Fruit fly (Drosophila melanogaster) whole organism, embryonic: ENCODE data around the gene CG14982.

Experiments
- Bgb ChIP-seq: fragments of 200-800 bp; sonication (Bioruptor generic); IDR thresholded peaks from 2 replicates; pipeline ENCODE4 v1.3.6; 2022; ENCODE audit warnings: missing biosample characterization, missing genetic modification characterization; ENCODE audit not compliant: partially characterized antibody
- Blimp-1 ChIP-seq: fragments of 200-800 bp; sonication (Bioruptor generic); optimal IDR thresholded peaks from 3 replicates; lab custom pipeline; 2018; ENCODE audit warnings: missing biosample characterization, missing genetic modification characterization, mild to moderate bottlenecking, moderate library complexity, missing genetic modification reagents
- Bteb2 ChIP-seq: fragments of 200-800 bp; sonication (Bioruptor generic); optimal IDR thresholded peaks from 2 replicates; lab custom pipeline; 2016; ENCODE audit warnings: missing biosample characterization, missing genetic modification characterization
- CG10267 ChIP-seq: fragments of 200-800 bp; sonication (Bioruptor generic); optimal IDR thresholded peaks from 2 replicates; lab custom pipeline; 2018; ENCODE audit warnings: missing biosample characterization, mild to moderate bottlenecking, missing genetic modification characterization, moderate library complexity
- CG11398 ChIP-seq: fragments of 200-800 bp; sonication (Bioruptor generic); optimal IDR thresholded peaks from 2 replicates; lab custom pipeline; 2016; ENCODE audit warnings: missing biosample characterization, missing genetic modification characterization
- CG13894 ChIP-seq: fragments of 200-800 bp; sonication (Bioruptor generic); optimal IDR thresholded peaks from 3 replicates; lab custom pipeline; 2018; ENCODE audit warnings: missing biosample characterization, mild to moderate bottlenecking, missing genetic modification characterization, moderate library complexity
- CG14710 ChIP-seq: fragments of 200-800 bp; sonication (Bioruptor generic); optimal IDR thresholded peaks from 3 replicates; lab custom pipeline; 2019; ENCODE audit warnings: missing biosample characterization, mild to moderate bottlenecking, missing genetic modification characterization, moderate library complexity
- CG14965 ChIP-seq: fragments of 200-800 bp; sonication (Bioruptor generic); optimal IDR thresholded peaks from 2 replicates; lab custom pipeline; 2016; ENCODE audit warnings: missing biosample characterization, missing genetic modification characterization, borderline replicate concordance
- CG17186 ChIP-seq: fragments of 200-800 bp; sonication (Bioruptor generic); optimal IDR thresholded peaks from 3 replicates; lab custom pipeline; 2017; ENCODE audit warnings: missing biosample characterization, missing genetic modification reagents, missing genetic modification characterization
- CG1832 ChIP-seq: fragments of 200-800 bp; sonication (Bioruptor generic); optimal IDR thresholded peaks from 2 replicates; lab custom pipeline; 2017; ENCODE audit warnings: missing biosample characterization, mild to moderate bottlenecking, missing genetic modification characterization, inconsistent platforms
- CG18476 ChIP-seq: fragments of 200-800 bp; sonication (Bioruptor generic); optimal IDR thresholded peaks from 2 replicates; lab custom pipeline; 2016; ENCODE audit warnings: missing biosample characterization, mild to moderate bottlenecking, missing genetic modification characterization
- CG18599 ChIP-seq: fragments of 200-800 bp; sonication (Bioruptor generic); optimal IDR thresholded peaks from 3 replicates; lab custom pipeline; 2017; ENCODE audit warnings: missing biosample characterization, missing genetic modification characterization, mild to moderate bottlenecking, moderate library complexity, missing genetic modification reagents
- CG2120 ChIP-seq: fragments of 200-800 bp; sonication (Bioruptor generic); optimal IDR thresholded peaks from 3 replicates; lab custom pipeline; 2016; ENCODE audit warnings: missing biosample characterization, missing genetic modification characterization
- CG2712 ChIP-seq: fragments of 200-800 bp; optimal IDR thresholded peaks from 3 replicates; lab custom pipeline; 2019; ENCODE audit warnings: missing biosample characterization, mild to moderate bottlenecking, missing genetic modification characterization, moderate library complexity
- CG31365 ChIP-seq: fragments of 200-800 bp; sonication (Bioruptor generic); optimal IDR thresholded peaks from 2 replicates; lab custom pipeline; 2018; ENCODE audit warnings: missing biosample characterization, mild to moderate bottlenecking, missing genetic modification characterization
- CG33213 ChIP-seq: fragments of 200-800 bp; sonication (Bioruptor generic); optimal IDR thresholded peaks from 3 replicates; lab custom pipeline; 2016; ENCODE audit warnings: missing biosample characterization, missing genetic modification characterization
- CG7745 ChIP-seq: fragments of 200-800 bp; sonication (Bioruptor generic); optimal IDR thresholded peaks from 2 replicates; lab custom pipeline; 2018; ENCODE audit warnings: missing biosample characterization, mild to moderate bottlenecking, missing genetic modification characterization, moderate library complexity
- CG9727 ChIP-seq: fragments of 200-800 bp; sonication (Bioruptor generic); optimal IDR thresholded peaks from 3 replicates; lab custom pipeline; 2017; ENCODE audit warnings: missing biosample characterization, mild to moderate bottlenecking, missing genetic modification characterization
- CrebB ChIP-seq: fragments of 200-800 bp; sonication (Bioruptor generic); optimal IDR thresholded peaks from 3 replicates; lab custom pipeline; 2018; ENCODE audit warnings: missing biosample characterization, mild to moderate bottlenecking, missing genetic modification characterization
- D19A ChIP-seq: fragments of 200-800 bp; optimal IDR thresholded peaks from 3 replicates; lab custom pipeline; 2019; ENCODE audit warnings: missing biosample characterization, mild to moderate bottlenecking, missing genetic modification characterization, moderate library complexity
- Dip2 ChIP-seq: fragments of 200-800 bp; sonication (Bioruptor generic); IDR thresholded peaks from 2 replicates; pipeline ENCODE4 v1.3.6; 2022; ENCODE audit warnings: missing biosample characterization, missing genetic modification characterization
- Dref ChIP-seq: fragments of 200-800 bp; sonication (Bioruptor generic); IDR thresholded peaks from 2 replicates; pipeline ENCODE4 v1.3.6; 2022; ENCODE audit warnings: missing biosample characterization, missing genetic modification characterization
- Elba2 ChIP-seq: fragments of 200-800 bp; sonication (Bioruptor generic); optimal IDR thresholded peaks from 3 replicates; lab custom pipeline; 2016; ENCODE audit warnings: missing biosample characterization, missing genetic modification characterization
- H2.0 ChIP-seq: fragments of 200-800 bp; sonication (Bioruptor generic); IDR thresholded peaks from 2 replicates; pipeline ENCODE4 v1.3.6; 2022; ENCODE audit warnings: missing biosample characterization, missing genetic modification characterization
- Hsf ChIP-seq: fragments of 200-800 bp; sonication (Bioruptor generic); optimal IDR thresholded peaks from 3 replicates; lab custom pipeline; 2016; ENCODE audit warnings: missing biosample characterization, missing genetic modification characterization
- Kr ChIP-seq: fragments of 200-800 bp; sonication (Bioruptor generic); optimal IDR thresholded peaks from 2 replicates; lab custom pipeline; 2017; ENCODE audit warnings: missing biosample characterization, mild to moderate bottlenecking, missing genetic modification characterization
- NC2α ChIP-seq: fragments of 200-800 bp; sonication (Bioruptor generic); optimal IDR thresholded peaks from 2 replicates; lab custom pipeline; 2016; ENCODE audit warnings: missing biosample characterization, missing genetic modification characterization
- Nf-YC ChIP-seq: fragments of 200-800 bp; optimal IDR thresholded peaks from 3 replicates; lab custom pipeline; 2019; ENCODE audit warnings: missing biosample characterization, mild to moderate bottlenecking, missing genetic modification characterization, moderate library complexity
- NfI ChIP-seq: fragments of 200-800 bp; sonication (Bioruptor generic); optimal IDR thresholded peaks from 3 replicates; lab custom pipeline; 2018; ENCODE audit warnings: missing biosample characterization, mild to moderate bottlenecking, missing genetic modification characterization, moderate library complexity
- Opbp ChIP-seq: fragments of 200-800 bp; sonication (Bioruptor generic); IDR thresholded peaks from 3 replicates; pipeline ENCODE4 v1.3.6; 2022; ENCODE audit warnings: missing biosample characterization, missing genetic modification characterization; ENCODE audit not compliant: partially characterized antibody
- Side ChIP-seq: fragments of 200-800 bp; sonication (Bioruptor generic); optimal IDR thresholded peaks from 2 replicates; lab custom pipeline; 2016; ENCODE audit warnings: missing biosample characterization, missing genetic modification characterization
- Sox102F ChIP-seq: fragments of 200-800 bp; sonication (Bioruptor generic); optimal IDR thresholded peaks from 2 replicates; lab custom pipeline; 2018; ENCODE audit warnings: missing biosample characterization, mild to moderate bottlenecking, missing genetic modification characterization, moderate library complexity
- Sry-δ ChIP-seq: fragments of 200-800 bp; sonication (Bioruptor generic); optimal IDR thresholded peaks from 2 replicates; lab custom pipeline; 2016; ENCODE audit warnings: missing biosample characterization, missing genetic modification characterization
- ab ChIP-seq: fragments of 200-800 bp; sonication (Bioruptor generic); optimal IDR thresholded peaks from 2 replicates; lab custom pipeline; 2016; ENCODE audit warnings: missing biosample characterization, missing genetic modification characterization
- bbx ChIP-seq: fragments of 200-800 bp; sonication (Bioruptor generic); IDR thresholded peaks from 2 replicates; pipeline ENCODE4 v1.3.6; 2022; ENCODE audit warnings: missing biosample characterization, missing genetic modification characterization; ENCODE audit not compliant: partially characterized antibody
- chn ChIP-seq: fragments of 200-800 bp; sonication (Bioruptor generic); optimal IDR thresholded peaks from 2 replicates; lab custom pipeline; 2016; ENCODE audit warnings: missing biosample characterization, missing genetic modification characterization
- ci ChIP-seq: fragments of 200-800 bp; sonication (Bioruptor generic); IDR thresholded peaks from 3 replicates; pipeline ENCODE4 v1.3.6; 2022; ENCODE audit warnings: missing biosample characterization, missing genetic modification characterization
- crol ChIP-seq: fragments of 200-800 bp; sonication (Bioruptor generic); IDR thresholded peaks from 2 replicates; pipeline ENCODE4 v1.3.6; 2022; ENCODE audit warnings: missing biosample characterization, missing genetic modification characterization
- h ChIP-seq: fragments of >200 bp; optimal IDR thresholded peaks from 2 replicates; lab custom pipeline; 2017
- her ChIP-seq: fragments of 200-800 bp; sonication (Bioruptor generic); optimal IDR thresholded peaks from 2 replicates; lab custom pipeline; 2016; ENCODE audit warnings: missing biosample characterization, missing genetic modification characterization
- klu ChIP-seq: fragments of 200-800 bp; sonication (Bioruptor generic); IDR thresholded peaks from 2 replicates; pipeline ENCODE4 v1.3.6; 2022; ENCODE audit warnings: missing biosample characterization, missing genetic modification characterization
- knrl ChIP-seq: fragments of 200-800 bp; sonication (Bioruptor generic); IDR thresholded peaks from 3 replicates; pipeline ENCODE4 v1.3.6; 2022; ENCODE audit warnings: missing biosample characterization, missing genetic modification characterization; ENCODE audit not compliant: partially characterized antibody
- lola ChIP-seq, 3 experiments: fragments of >200 bp in 2 of 3; fragments of 200-800 bp in 1 of 3; sonication (Bioruptor generic) in 1 of 3; optimal IDR thresholded peaks; 2 replicates each; lab custom pipeline; 2017 to 2019; ENCODE audit warnings: missing biosample characterization in 3 of 3, missing genetic modification characterization in 3 of 3, mild to moderate bottlenecking in 1 of 3, moderate library complexity in 1 of 3
- salm ChIP-seq: fragments of 200-800 bp; sonication (Bioruptor generic); optimal IDR thresholded peaks from 2 replicates; lab custom pipeline; 2018; ENCODE audit warnings: missing biosample characterization, mild to moderate bottlenecking, missing genetic modification characterization
- shn ChIP-seq: fragments of 200-800 bp; sonication (Bioruptor generic); optimal IDR thresholded peaks from 3 replicates; lab custom pipeline; 2016; ENCODE audit warnings: missing biosample characterization, missing genetic modification characterization
- sima ChIP-seq: fragments of 200-800 bp; sonication (Bioruptor generic); optimal IDR thresholded peaks from 2 replicates; lab custom pipeline; 2016; ENCODE audit warnings: missing biosample characterization, missing genetic modification characterization
- slbo ChIP-seq: fragments of 200-800 bp; sonication (Bioruptor generic); IDR thresholded peaks from 2 replicates; pipeline ENCODE4 v1.3.6; 2022; ENCODE audit warnings: missing biosample characterization, missing genetic modification characterization
- sr ChIP-seq: fragments of 200-800 bp; sonication (Bioruptor generic); IDR thresholded peaks from 3 replicates; pipeline ENCODE4 v1.3.6; 2022; ENCODE audit warnings: missing biosample characterization, missing genetic modification characterization
- ssp ChIP-seq: fragments of 200-800 bp; sonication (Bioruptor generic); IDR thresholded peaks from 2 replicates; pipeline ENCODE4 v1.3.6; 2022; ENCODE audit warnings: missing biosample characterization, missing genetic modification characterization
- sug ChIP-seq: fragments of 200-800 bp; optimal IDR thresholded peaks from 2 replicates; lab custom pipeline; 2019; ENCODE audit warnings: missing biosample characterization, mild to moderate bottlenecking, missing genetic modification characterization, moderate library complexity
- ttk ChIP-seq: fragments of 200-800 bp; sonication (Bioruptor generic); IDR thresholded peaks from 2 replicates; pipeline ENCODE4 v2.1.2; 2022; ENCODE audit warnings: missing biosample characterization, missing genetic modification characterization

CG14982 gene

dm6 chr3L:3896553-3897034 lies 45.9 kb upstream of the CG14982 start, which contains the start of the genes Gr63a and Lamtor4 (continued):
- TF ChIP-seq ci (peak; percentile 52; the same call in 1 of the 3 replicates), Opbp (peak; percentile 24; the same call in 1 of the 3 replicates), shn (GFP tag; lab: Kevin White, UChicago) (no peak), knrl (GFP tag; lab: Robert Waterston, UW) (no peak), her (GFP tag; lab: Kevin White, UChicago) (peak; percentile 41), CG2712 (peak; percentile 9), NC2α (GFP tag; lab: Kevin White, UChicago) (no peak), CG13894 (tag; lab: Kevin White, UChicago) (no peak), CG14965 (GFP tag; lab: Kevin White, UChicago) (no peak), Nf-YC (tag; lab: Kevin White, UChicago) (peak; percentile 32), CG2120 (GFP tag; lab: Kevin White, UChicago) (peak; percentile 51), CG31365 (tag; lab: Kevin White, UChicago) (no peak), ttk (GFP tag; lab: Robert Waterston, UW) (no peak), chn (GFP tag; lab: Kevin White, UChicago) (peak; percentile 21), Side (GFP tag; lab: Kevin White, UChicago) (no peak), CG11398 (GFP tag; lab: Kevin White, UChicago) (peak; percentile 0), CG14710 (tag; lab: Kevin White, UChicago) (peak; percentile 44), NfI (GFP tag; lab: Kevin White, UChicago) (peak; percentile 1), Sox102F (GFP tag; lab: Kevin White, UChicago) (no peak), H2.0 (GFP tag; lab: Robert Waterston, UW) (no peak), D19A (tag; lab: Kevin White, UChicago) (no peak), Blimp-1 (GFP tag; lab: Kevin White, UChicago) (no peak), salm (no peak), slbo (GFP tag; lab: Robert Waterston, UW) (peak; percentile 21; the same call in 1 of the 2 replicates), Sry-δ (peak; percentile 31), sug (tag; lab: Kevin White, UChicago) (peak; percentile 43), bbx (no peak), CG9727 (GFP tag; lab: Kevin White, UChicago) (no peak), CG18599 (no peak), Elba2 (GFP tag; lab: Kevin White, UChicago) (no peak), crol (GFP tag; lab: Robert Waterston, UW) (no peak), CG10267 (tag; lab: Kevin White, UChicago) (peak; percentile 96), Bgb (peak; percentile 16; the same call in 1 of the 2 replicates), Bteb2 (GFP tag; lab: Kevin White, UChicago) (no peak), CG33213 (peak; percentile 61), CG17186 (GFP tag; lab: Kevin White, UChicago) (peak; percentile 43), Dref (GFP tag; lab: Robert Waterston, UW) (no peak), CG1832 (GFP tag; lab: Kevin White, UChicago) (no peak), lola (GFP tag; optimal IDR thresholded peaks at IDR 0.05; lab: Kevin White, UChicago) (peak in 1 of 3 experiments; percentile 3), h (no peak), Dip2 (no peak), CG18476 (no peak), CrebB (tag; lab: Kevin White, UChicago) (no peak), sr (GFP tag; lab: Robert Waterston, UW) (peak; percentile 58; the same call in 1 of the 3 replicates), ab (no peak), CG7745 (tag; lab: Kevin White, UChicago) (no peak), Hsf (GFP tag; lab: Kevin White, UChicago) (peak; percentile 3), sima (GFP tag; lab: Kevin White, UChicago) (no peak), ssp (GFP tag; lab: Robert Waterston, UW) (no peak), Kr (no peak), klu (GFP tag; lab: Robert Waterston, UW) (peak; percentile 36; the same call in 1 of the 2 replicates)
